Worm (Caenorhabditis elegans): ENCODE measurements around the gene R12B2.2.

- TF ChIP-seq dao-5 (tag; optimal IDR thresholded peaks at IDR 0.05) = no peak
- no peak for TF ChIP-seq him-1 (tag; optimal IDR thresholded peaks at IDR 0.05)
- no peak for TF ChIP-seq W03F9.2 (tag; optimal IDR thresholded peaks at IDR 0.05)
These were observed 9.1 kb downstream of the R12B2.2 start, which contains the start of gene sma-4 for ce11 chrIII:5815932-5816331.

All from whole organism, L4/young adult.